Worm (Caenorhabditis elegans) whole organism, young adult: ENCODE data around the gene mes-6.

Experiments
- T26A5.8 ChIP-seq: sonication (generic microtip); optimal IDR thresholded peaks from 2 replicates; lab custom pipeline; 2016; ENCODE audit warnings: missing genetic modification characterization, missing compliant biosample characterization
- ama-1 ChIP-seq, 3 experiments: fragments of 150-350 bp in 1 of 3; sonication (generic microtip) in 2 of 3; optimal IDR thresholded peaks; 2 replicates each; lab custom pipeline; 2014 to 2018; ENCODE audit warnings: missing biosample characterization in 2 of 3, missing genetic modification characterization in 2 of 3, missing genetic modification reagents in 2 of 3
- hmg-20 ChIP-seq: fragments of 200-800 bp; sonication (Bioruptor generic); IDR thresholded peaks from 2 replicates; pipeline ENCODE4 v1.3.6; 2022; ENCODE audit warnings: missing genetic modification reagents, missing genetic modification characterization, missing compliant biosample characterization
- nfya-2 ChIP-seq: fragments of 200-800 bp; sonication (Bioruptor generic); IDR thresholded peaks from 2 replicates; pipeline ENCODE4 v1.3.6; 2022; ENCODE audit warnings: missing genetic modification reagents, missing genetic modification characterization, missing compliant biosample characterization
- nfyb-1 ChIP-seq: fragments of 200-800 bp; sonication (Bioruptor generic); IDR thresholded peaks from 2 replicates; pipeline ENCODE4 v1.3.6; 2022; ENCODE audit warnings: missing genetic modification reagents, missing genetic modification characterization, missing compliant biosample characterization
- pha-4 ChIP-seq: fragments of 150-350 bp; sonication (generic microtip); optimal IDR thresholded peaks from 2 replicates; lab custom pipeline; 2014; ENCODE audit warnings: missing biosample characterization, missing genetic modification reagents, missing genetic modification characterization
- unc-62 ChIP-seq: fragments of 150-350 bp; optimal IDR thresholded peaks from 2 replicates; lab custom pipeline; 2014; ENCODE audit warnings: missing biosample characterization, missing genetic modification reagents, missing genetic modification characterization

DNA sequence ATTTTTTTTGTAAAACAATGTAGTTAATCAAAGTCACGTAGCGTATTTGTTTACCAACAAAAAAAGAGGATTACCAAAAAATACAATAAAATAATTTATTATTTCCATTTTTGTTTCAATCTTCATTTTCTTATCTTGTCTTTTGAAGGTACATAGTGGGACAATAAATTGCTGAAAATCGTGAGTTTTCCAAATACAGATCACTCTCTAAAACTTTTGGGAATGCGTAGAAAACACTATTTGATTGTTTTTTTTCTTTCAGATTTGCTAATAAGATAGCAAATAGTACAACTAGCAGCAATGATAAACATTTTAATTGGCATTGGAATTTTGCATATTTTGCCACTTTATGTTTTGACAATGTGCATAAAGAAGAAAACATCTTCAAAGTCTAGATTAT is 9.7 kb upstream of the mes-6 start, which contains the start of gene C28C12.1:
- no peak for TF ChIP-seq T26A5.8 (tag; lab: Kevin White, UChicago)
- no peak for TF ChIP-seq nfyb-1 (GFP tag; lab: Robert Waterston, UW)
- no peak for TF ChIP-seq hmg-20
- TF ChIP-seq nfya-2 (GFP tag; lab: Robert Waterston, UW), result no peak
- TF ChIP-seq pha-4, result no peak
- TF ChIP-seq unc-62, result no peak
- no peak for TF ChIP-seq ama-1 (optimal IDR thresholded peaks at IDR 0.05; lab: Kevin White, UChicago)
- no peak for TF ChIP-seq ama-1 (GFP tag; optimal IDR thresholded peaks at IDR 0.05; lab: Kevin White, UChicago)
